Worm (Caenorhabditis elegans): ENCODE measurements around the gene fbxa-63.
"Not testable (repeated sequence)": the region's sequence is repeated elsewhere in the genome, so short reads cannot be mapped to it uniquely, and the experiment has no call there.

DNA sequence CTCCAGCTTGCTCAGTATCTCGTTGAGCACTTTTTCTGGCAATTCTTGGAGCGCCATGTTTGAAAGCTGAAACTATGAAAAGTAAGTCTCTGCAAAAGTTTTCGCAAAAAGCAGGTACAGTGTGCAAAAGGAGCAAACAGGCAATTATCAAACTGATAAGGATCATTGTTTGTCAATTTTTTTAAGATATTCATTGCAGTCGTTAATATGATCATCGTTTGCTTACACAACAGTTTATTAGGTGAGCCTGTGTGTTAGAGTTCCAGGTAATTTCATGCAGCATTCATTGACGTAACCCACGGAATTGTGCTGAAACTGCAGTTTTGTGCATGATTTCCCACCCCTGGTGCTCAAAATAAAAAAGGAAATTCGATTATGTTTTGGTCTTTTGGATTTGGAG, 23.5 kb downstream of the fbxa-63 start, which contains the start of gene fbxa-151:
- not testable (repeated sequence) for TF ChIP-seq ama-1 (optimal IDR thresholded peaks at IDR 0.05); ceh-36 (tag; optimal IDR thresholded peaks at IDR 0.05)
